Worm (Caenorhabditis elegans): ENCODE data around the gene F45F2.11.
A peak's percentile ranks its signal among the peaks of the same experiment; 100 is the strongest.

F45F2.11 gene

ce11 chrV:8481274-8481673, 39.4 kb downstream of the F45F2.11 start:
- TF ChIP-seq aly-2 (tag; optimal IDR thresholded peaks at IDR 0.05), result no peak
- TF ChIP-seq fkh-4 (tag; optimal IDR thresholded peaks at IDR 0.05; ENCODE audit: borderline replicate concordance), result no peak
- TF ChIP-seq nhr-237 (tag; optimal IDR thresholded peaks at IDR 0.05), result no peak
- TF ChIP-seq pax-3 (tag; optimal IDR thresholded peaks at IDR 0.05), result no peak
- TF ChIP-seq mab-9 (GFP tag; IDR thresholded peaks at IDR 0.05), result no peak
- TF ChIP-seq lsy-2 (tag; optimal IDR thresholded peaks at IDR 0.05), result no peak
- TF ChIP-seq unc-130 (tag; optimal IDR thresholded peaks at IDR 0.05), result no peak
- TF ChIP-seq vab-15 (tag; optimal IDR thresholded peaks at IDR 0.05), result no peak
- no peak for TF ChIP-seq alr-1 (tag; optimal IDR thresholded peaks at IDR 0.05; ENCODE audit: borderline replicate concordance)
- no peak for TF ChIP-seq egl-13 (tag; optimal IDR thresholded peaks at IDR 0.05)
- TF ChIP-seq ces-1 (GFP tag; optimal IDR thresholded peaks at IDR 0.05), result no peak
- TF ChIP-seq rnt-1 (tag; optimal IDR thresholded peaks at IDR 0.05), result no peak
- no peak for TF ChIP-seq nhr-76 (tag; optimal IDR thresholded peaks at IDR 0.05)
- no peak for TF ChIP-seq nhr-12 (tag; optimal IDR thresholded peaks at IDR 0.05)
- TF ChIP-seq zip-4 (GFP tag; optimal IDR thresholded peaks at IDR 0.05), result no peak
- TF ChIP-seq nhr-11 (tag; optimal IDR thresholded peaks at IDR 0.05), result no peak
- TF ChIP-seq mdl-1 (tag; optimal IDR thresholded peaks at IDR 0.05), result no peak
- TF ChIP-seq unc-86 (tag; optimal IDR thresholded peaks at IDR 0.05), result no peak
- no peak for TF ChIP-seq ztf-4 (tag; optimal IDR thresholded peaks at IDR 0.05)

- TF ChIP-seq zip-4 (GFP tag; optimal IDR thresholded peaks at IDR 0.05), result no peak
- no peak for TF ChIP-seq lsy-2 (tag; optimal IDR thresholded peaks at IDR 0.05)
- no peak for TF ChIP-seq efl-1 (optimal IDR thresholded peaks at IDR 0.05)
- TF ChIP-seq efl-1 (GFP tag; optimal IDR thresholded peaks at IDR 0.05 in 1 of 2), result peak in 1 of 2 experiments; percentile 37
- no peak for TF ChIP-seq nhr-76 (tag; optimal IDR thresholded peaks at IDR 0.05)
- peak; percentile 72 for TF ChIP-seq fkh-4 (tag; optimal IDR thresholded peaks at IDR 0.05; ENCODE audit: borderline replicate concordance)
- no peak for TF ChIP-seq swsn-7 (tag; optimal IDR thresholded peaks at IDR 0.05)
- peak; percentile 92 for TF ChIP-seq dsc-1 (tag; optimal IDR thresholded peaks at IDR 0.05)
These were observed 49.8 kb downstream of the F45F2.11 start, which contains the start of gene gplb-1 for ce11 chrV:8470906-8471305. Gene gplb-1, minus strand, starts transcription at chrV:8471242.

All from whole organism, L1 larva.